Worm (Caenorhabditis elegans): ENCODE data around the gene prp-19.

- no peak for TF ChIP-seq elt-1 (tag; optimal IDR thresholded peaks at IDR 0.05)
- no peak for TF ChIP-seq ceh-82 (tag; optimal IDR thresholded peaks at IDR 0.05)
- no peak for TF ChIP-seq aly-2 (tag; optimal IDR thresholded peaks at IDR 0.05)
- no peak for TF ChIP-seq nhr-11 (tag; optimal IDR thresholded peaks at IDR 0.05)
- no peak for TF ChIP-seq unc-39 (tag; optimal IDR thresholded peaks at IDR 0.05)
- no peak for TF ChIP-seq ztf-11 (tag; optimal IDR thresholded peaks at IDR 0.05)
- TF ChIP-seq snpc-4 (tag; optimal IDR thresholded peaks at IDR 0.05) = no peak
- TF ChIP-seq fos-1 (tag; optimal IDR thresholded peaks at IDR 0.05) = no peak
- TF ChIP-seq nhr-77 (tag; optimal IDR thresholded peaks at IDR 0.05) = no peak
Observed at ce11 chrIII:5171945-5172344, at the start of gene prp-19.

Data from whole organism, L2 larva.